Worm (Caenorhabditis elegans): ENCODE results near the gene T09F3.4.

DNA sequence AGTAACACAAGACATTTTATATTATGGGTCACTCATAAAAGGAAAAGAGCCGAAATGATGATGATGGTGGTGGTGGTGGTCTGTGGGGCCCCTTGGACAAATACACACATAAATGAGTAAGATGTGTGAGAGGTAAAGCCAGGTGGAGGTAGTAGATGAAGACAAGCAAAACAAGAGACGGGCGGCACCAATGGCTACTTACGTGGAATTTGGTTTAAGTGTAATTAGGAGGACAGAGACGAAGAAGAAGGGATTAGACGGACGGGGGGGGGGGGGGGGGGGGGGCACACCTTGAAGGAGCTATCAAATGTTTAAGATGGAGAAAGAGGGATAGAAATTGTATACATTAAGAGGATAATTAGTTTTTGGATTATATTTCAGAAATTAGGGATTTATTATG lies 20.7 kb upstream of the T09F3.4 start:
- TF ChIP-seq dao-5 (tag; optimal IDR thresholded peaks at IDR 0.05) (no peak), W03F9.2 (tag; optimal IDR thresholded peaks at IDR 0.05) (no peak), him-1 (tag; optimal IDR thresholded peaks at IDR 0.05) (no peak)
